Worm (Caenorhabditis elegans): ENCODE results near the gene ints-2.

Gene ints-2

ce11 chrV:14223141-14223540 lies 37.7 kb downstream of the ints-2 start:
- TF ChIP-seq nhr-12 (tag; optimal IDR thresholded peaks at IDR 0.05) (no peak), mml-1 (tag; optimal IDR thresholded peaks at IDR 0.05) (no peak), aly-2 (tag; optimal IDR thresholded peaks at IDR 0.05) (no peak), nfya-1 (tag; optimal IDR thresholded peaks at IDR 0.05; ENCODE audit: insufficient read depth) (no peak), fos-1 (tag; optimal IDR thresholded peaks at IDR 0.05) (no peak), ceh-28 (tag; optimal IDR thresholded peaks at IDR 0.05) (no peak), ceh-82 (tag; optimal IDR thresholded peaks at IDR 0.05) (no peak), nhr-76 (tag; optimal IDR thresholded peaks at IDR 0.05) (no peak), ztf-11 (tag; optimal IDR thresholded peaks at IDR 0.05) (no peak), unc-62 (GFP tag; optimal IDR thresholded peaks at IDR 0.05) (no peak), fkh-10 (GFP tag; optimal IDR thresholded peaks at IDR 0.05) (no peak), fkh-2 (tag; optimal IDR thresholded peaks at IDR 0.05) (no peak), ama-1 (optimal IDR thresholded peaks at IDR 0.05) (no peak)

DNA sequence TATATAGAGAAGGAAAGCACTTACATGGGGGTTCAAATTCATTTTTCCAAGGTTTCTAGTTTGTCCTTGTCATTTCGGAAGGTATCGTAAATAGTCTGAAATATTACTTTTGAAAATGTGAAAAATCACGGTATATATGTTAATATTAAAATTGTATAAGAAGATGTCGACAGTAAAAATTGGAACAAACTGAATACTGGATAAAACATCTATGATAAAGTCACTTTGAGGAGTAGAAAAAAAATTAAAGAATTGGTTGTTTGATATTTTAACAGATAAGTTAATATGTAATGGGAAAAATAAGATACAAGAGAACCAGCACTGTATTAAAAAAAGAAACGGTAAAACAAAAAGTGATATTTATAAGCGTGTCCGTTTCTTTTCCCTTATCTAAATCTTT lies 40.9 kb downstream of the ints-2 start, which contains the start of gene nep-21:
nep-21 (minus strand) TSS at position 101 of the 400 bp plus-strand sequence.
- no peak for TF ChIP-seq unc-62 (GFP tag; optimal IDR thresholded peaks at IDR 0.05)
- no peak for TF ChIP-seq egl-27 (tag; optimal IDR thresholded peaks at IDR 0.05)
- no peak for TF ChIP-seq nhr-28 (tag; optimal IDR thresholded peaks at IDR 0.05)
- no peak for TF ChIP-seq hmg-11 (tag; optimal IDR thresholded peaks at IDR 0.05)
- no peak for TF ChIP-seq ceh-16 (tag; optimal IDR thresholded peaks at IDR 0.05)
- TF ChIP-seq sea-2 (GFP tag; optimal IDR thresholded peaks at IDR 0.05): no peak
- no peak for TF ChIP-seq nhr-12 (tag; optimal IDR thresholded peaks at IDR 0.05)
- no peak for TF ChIP-seq unc-39 (tag; optimal IDR thresholded peaks at IDR 0.05)
- TF ChIP-seq fkh-10 (GFP tag; optimal IDR thresholded peaks at IDR 0.05): no peak
- no peak for TF ChIP-seq lsy-12 (tag; optimal IDR thresholded peaks at IDR 0.05)
- no peak for TF ChIP-seq nhr-11 (tag; optimal IDR thresholded peaks at IDR 0.05)
- no peak for TF ChIP-seq zag-1 (tag; optimal IDR thresholded peaks at IDR 0.05)
- TF ChIP-seq ceh-82 (tag; optimal IDR thresholded peaks at IDR 0.05): no peak

DNA sequence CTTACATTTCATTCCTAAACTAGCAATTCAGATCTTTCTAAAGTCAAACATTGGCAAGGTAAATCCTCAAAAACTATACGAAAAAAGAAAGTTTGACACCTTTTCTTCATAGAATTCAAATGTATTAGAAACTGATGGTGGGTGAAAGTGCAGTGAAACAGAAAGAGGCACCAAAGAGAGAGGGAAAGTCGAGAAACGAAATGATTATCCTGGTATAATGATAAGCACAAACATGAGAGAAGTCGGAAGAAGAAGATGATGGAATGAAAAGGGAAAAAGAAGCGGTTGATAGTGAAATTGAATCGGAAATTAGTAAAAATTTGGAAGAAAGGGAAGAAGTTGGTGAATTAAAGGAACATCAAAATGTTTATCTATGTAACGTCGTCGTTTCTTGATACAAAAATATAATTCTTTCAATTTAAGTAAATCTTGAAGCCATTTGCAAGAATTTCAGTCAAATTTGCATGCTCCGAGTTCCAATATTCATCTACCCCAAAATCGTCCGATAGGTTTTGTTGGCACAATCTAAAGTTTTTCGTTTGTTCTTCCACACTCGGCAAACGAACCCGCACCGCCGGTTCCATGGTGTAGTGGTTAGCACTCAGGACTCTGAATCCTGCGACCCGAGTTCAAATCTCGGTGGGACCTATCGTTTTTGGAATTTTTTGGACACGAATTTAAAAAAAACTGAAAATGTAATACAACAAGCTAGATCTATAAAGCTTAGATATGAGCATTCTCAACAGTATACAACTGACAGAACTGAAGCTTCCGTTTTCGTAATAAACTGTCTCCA lies 45.5 kb downstream of the ints-2 start:
- no peak for TF ChIP-seq mml-1 (tag; optimal IDR thresholded peaks at IDR 0.05)
- no peak for TF ChIP-seq zag-1 (tag; optimal IDR thresholded peaks at IDR 0.05)
- TF ChIP-seq elt-1 (tag; optimal IDR thresholded peaks at IDR 0.05): no peak
- TF ChIP-seq fkh-2 (tag; optimal IDR thresholded peaks at IDR 0.05): no peak
- TF ChIP-seq ZK546.5 (tag; optimal IDR thresholded peaks at IDR 0.05): no peak
- TF ChIP-seq eor-1 (tag; optimal IDR thresholded peaks at IDR 0.05): no peak
- TF ChIP-seq ztf-4 (tag; optimal IDR thresholded peaks at IDR 0.05): no peak

DNA sequence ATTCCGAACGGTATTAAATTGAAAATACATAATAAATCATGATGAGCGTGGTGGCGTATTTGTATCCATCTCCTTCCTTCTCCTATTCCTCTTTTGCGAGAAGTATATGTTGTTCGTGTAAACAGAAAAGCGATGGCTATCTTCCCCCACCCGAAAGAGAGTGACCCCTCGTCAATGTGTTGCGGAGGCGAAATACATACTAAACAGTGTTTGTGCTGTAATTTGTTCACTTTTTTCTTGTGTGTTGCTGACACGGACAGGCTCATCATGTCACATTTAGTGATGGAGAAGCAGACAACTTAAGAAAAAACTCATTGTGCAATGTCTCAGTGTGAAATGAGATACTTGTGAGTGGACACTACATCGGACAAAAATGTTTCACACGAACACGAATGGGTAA lies 46.2 kb downstream of the ints-2 start:
- TF ChIP-seq ztf-11 (tag; optimal IDR thresholded peaks at IDR 0.05): no peak
- TF ChIP-seq ceh-28 (tag; optimal IDR thresholded peaks at IDR 0.05): no peak
- no peak for TF ChIP-seq pha-4 (tag; optimal IDR thresholded peaks at IDR 0.05)
- no peak for TF ChIP-seq nhr-28 (tag; optimal IDR thresholded peaks at IDR 0.05)
- TF ChIP-seq mml-1 (tag; optimal IDR thresholded peaks at IDR 0.05): no peak
- no peak for TF ChIP-seq ZK546.5 (tag; optimal IDR thresholded peaks at IDR 0.05)
- TF ChIP-seq nhr-12 (tag; optimal IDR thresholded peaks at IDR 0.05): no peak
- no peak for TF ChIP-seq ceh-16 (tag; optimal IDR thresholded peaks at IDR 0.05)
- no peak for TF ChIP-seq elt-2 (tag; optimal IDR thresholded peaks at IDR 0.05)
- no peak for TF ChIP-seq nhr-237 (tag; optimal IDR thresholded peaks at IDR 0.05)
- TF ChIP-seq nhr-43 (tag; optimal IDR thresholded peaks at IDR 0.05; ENCODE audit: poor library complexity, severe bottlenecking): no peak
- TF ChIP-seq fkh-2 (tag; optimal IDR thresholded peaks at IDR 0.05): no peak
- TF ChIP-seq unc-39 (tag; optimal IDR thresholded peaks at IDR 0.05): no peak
- TF ChIP-seq ztf-4 (tag; optimal IDR thresholded peaks at IDR 0.05): no peak
- TF ChIP-seq ceh-82 (tag; optimal IDR thresholded peaks at IDR 0.05): no peak
- no peak for TF ChIP-seq nhr-77 (tag; optimal IDR thresholded peaks at IDR 0.05)
- TF ChIP-seq lin-39 (tag; optimal IDR thresholded peaks at IDR 0.05): no peak
- no peak for TF ChIP-seq elt-3 (tag; optimal IDR thresholded peaks at IDR 0.05)
- no peak for TF ChIP-seq skn-1 (tag; optimal IDR thresholded peaks at IDR 0.05)
- TF ChIP-seq elt-1 (tag; optimal IDR thresholded peaks at IDR 0.05): no peak
